Worm (Caenorhabditis elegans): ENCODE results near the gene F55G1.15.

DNA sequence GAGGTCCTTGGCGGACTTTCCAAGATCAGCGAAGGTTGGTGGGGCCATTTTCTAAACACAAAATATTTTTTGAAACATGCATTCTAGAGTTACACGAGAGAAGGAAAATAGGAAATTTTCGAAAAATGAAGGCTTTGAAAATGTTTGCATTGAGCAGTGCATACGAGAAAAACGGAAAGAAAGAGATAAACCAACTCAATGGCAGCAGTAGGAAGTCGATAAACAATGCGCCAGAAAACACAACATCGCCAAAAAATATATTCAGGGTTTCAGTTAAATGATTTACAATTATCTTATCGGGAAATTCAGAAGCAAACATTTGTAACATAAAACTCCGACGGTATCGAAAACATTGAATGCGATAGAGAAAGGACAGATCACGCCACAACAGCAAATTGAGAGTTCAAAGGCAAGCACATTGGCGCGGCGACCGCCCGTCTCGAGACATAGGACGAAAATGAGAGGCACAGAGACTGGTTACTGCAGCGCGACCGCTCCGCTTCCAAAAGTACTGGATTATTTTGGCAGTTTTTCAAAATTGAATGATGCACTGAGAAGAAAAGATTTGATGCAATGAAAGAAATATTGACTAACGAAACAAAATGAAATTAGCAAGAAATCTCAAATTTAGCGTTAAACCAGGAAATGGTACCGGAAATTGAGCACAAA, 6.7 kb upstream of the F55G1.15 start, which contains the start of the genes vdac-1 and R05G6.5:
- TF ChIP-seq nhr-12 (tag; optimal IDR thresholded peaks at IDR 0.05) (no peak), mab-5 (tag; optimal IDR thresholded peaks at IDR 0.05) (no peak), elt-1 (tag; optimal IDR thresholded peaks at IDR 0.05; ENCODE audit: borderline replicate concordance, insufficient read depth) (no peak), nhr-76 (tag; optimal IDR thresholded peaks at IDR 0.05) (no peak)

Data from whole organism, mixed stage, embryonic.